Fruit fly (Drosophila melanogaster): Measurements from ENCODE around the gene CG9372.

DNA sequence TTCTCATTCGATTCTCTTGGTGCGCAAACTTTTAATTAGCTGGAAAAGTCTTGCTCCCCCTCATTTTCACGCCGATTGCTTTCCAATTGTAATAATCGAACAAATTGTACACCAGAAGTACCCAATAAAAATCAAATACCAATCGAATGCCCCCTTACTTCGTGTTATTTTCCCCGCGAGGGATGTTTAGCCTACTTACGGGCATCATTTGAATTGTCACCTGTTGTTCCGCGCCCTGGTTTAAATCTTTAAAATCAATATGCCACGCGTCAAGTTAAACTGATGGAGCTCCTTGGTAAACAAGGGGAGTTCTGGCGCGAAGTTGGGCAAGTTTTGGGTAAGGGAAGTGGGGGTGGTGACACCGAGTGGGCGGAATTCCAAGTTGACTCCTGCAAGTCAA lies 40.3 kb downstream of the CG9372 start:
- TF ChIP-seq achi (GFP tag; optimal IDR thresholded peaks at IDR 0.05) (no peak), Ets96B (tag; optimal IDR thresholded peaks at IDR 0.05) (no peak), Sox102F (GFP tag; optimal IDR thresholded peaks at IDR 0.05) (no peak), Lpt (GFP tag; optimal IDR thresholded peaks at IDR 0.05) (no peak), CG6854 (GFP tag; optimal IDR thresholded peaks at IDR 0.05) (no peak), CG9139 (GFP tag; optimal IDR thresholded peaks at IDR 0.05) (no peak), fkh (GFP tag; optimal IDR thresholded peaks at IDR 0.05) (no peak), fd59A (GFP tag; optimal IDR thresholded peaks at IDR 0.05) (no peak), CG11762 (GFP tag; optimal IDR thresholded peaks at IDR 0.05; ENCODE audit: insufficient read depth) (no peak), ss (GFP tag; optimal IDR thresholded peaks at IDR 0.05) (no peak)
